Worm (Caenorhabditis elegans): ENCODE data around the gene C30G12.6.

- no peak for TF ChIP-seq mab-5 (tag; optimal IDR thresholded peaks at IDR 0.05)
- TF ChIP-seq nhr-2 (tag; optimal IDR thresholded peaks at IDR 0.05) = no peak
- no peak for TF ChIP-seq tbx-8 (GFP tag; optimal IDR thresholded peaks at IDR 0.05)
- TF ChIP-seq sptf-1 (tag; optimal IDR thresholded peaks at IDR 0.05) = no peak
- TF ChIP-seq nhr-12 (tag; optimal IDR thresholded peaks at IDR 0.05) = no peak
- TF ChIP-seq elt-3 (tag; optimal IDR thresholded peaks at IDR 0.05) = no peak
- no peak for TF ChIP-seq nhr-76 (tag; optimal IDR thresholded peaks at IDR 0.05)
- TF ChIP-seq nhr-237 (tag; optimal IDR thresholded peaks at IDR 0.05) = no peak
- TF ChIP-seq unc-62 (GFP tag; optimal IDR thresholded peaks at IDR 0.05) = no peak
- no peak for TF ChIP-seq ztf-11 (tag; optimal IDR thresholded peaks at IDR 0.05)
- no peak for TF ChIP-seq elt-1 (tag; optimal IDR thresholded peaks at IDR 0.05; ENCODE audit: borderline replicate concordance, insufficient read depth)
- TF ChIP-seq unc-39 (tag; optimal IDR thresholded peaks at IDR 0.05) = no peak
- TF ChIP-seq nhr-28 (tag; optimal IDR thresholded peaks at IDR 0.05) = no peak
Observed at ce11 chrII:7342884-7343283, 47.1 kb upstream of the C30G12.6 start.
